Fruit fly (Drosophila melanogaster): ENCODE measurements around the gene CG6276.
A peak's percentile ranks its signal among the peaks of the same experiment; 100 is the strongest.

CG6276 gene

dm6 chr3R:15350993-15351426, 31.1 kb upstream of the CG6276 start, which contains the start of the genes Trs33 and Tmtc4 (continued):
- TF ChIP-seq nmo (GFP tag; optimal IDR thresholded peaks at IDR 0.05): peak; percentile 52
- no peak for TF ChIP-seq odd (GFP tag; optimal IDR thresholded peaks at IDR 0.05)
- no peak for TF ChIP-seq CG7987 (GFP tag; optimal IDR thresholded peaks at IDR 0.05)
- TF ChIP-seq CG6175 (GFP tag; IDR thresholded peaks at IDR 0.05): no peak
- peak; percentile 31 for TF ChIP-seq CG10147 (GFP tag; optimal IDR thresholded peaks at IDR 0.05)
- peak; percentile 67 for TF ChIP-seq gem (tag; optimal IDR thresholded peaks at IDR 0.05)
- peak; percentile 37 for TF ChIP-seq pzg (GFP tag; optimal IDR thresholded peaks at IDR 0.05)
- no peak for TF ChIP-seq CG18011 (GFP tag; optimal IDR thresholded peaks at IDR 0.05)
- peak; percentile 74 for TF ChIP-seq HmgZ (tag; optimal IDR thresholded peaks at IDR 0.05)
- peak; percentile 44 for TF ChIP-seq Hr3 (GFP tag; optimal IDR thresholded peaks at IDR 0.05)
- no peak; the same call in 1 of the 2 replicates for TF ChIP-seq slbo (GFP tag; IDR thresholded peaks at IDR 0.05)
- TF ChIP-seq Gug (GFP tag; IDR thresholded peaks at IDR 0.05): no peak
- no peak for TF ChIP-seq CG17912 (GFP tag; optimal IDR thresholded peaks at IDR 0.05)
- TF ChIP-seq ftz-f1 (GFP tag; optimal IDR thresholded peaks at IDR 0.05): no peak
- no peak for TF ChIP-seq crc (GFP tag; optimal IDR thresholded peaks at IDR 0.05)
- no peak for TF ChIP-seq CG12769 (tag; optimal IDR thresholded peaks at IDR 0.05)
- no peak for TF ChIP-seq CG42726 (GFP tag; IDR thresholded peaks at IDR 0.05; ENCODE audit: partially characterized antibody)
- no peak for TF ChIP-seq fd96Cb (tag; optimal IDR thresholded peaks at IDR 0.05)
- TF ChIP-seq CG3838 (GFP tag; optimal IDR thresholded peaks at IDR 0.05): no peak
- peak; percentile 76 for TF ChIP-seq Med (GFP tag)
- no peak for TF ChIP-seq CG2199 (GFP tag; IDR thresholded peaks at IDR 0.05)
- TF ChIP-seq CG15011 (GFP tag; optimal IDR thresholded peaks at IDR 0.05): no peak
- TF ChIP-seq h (optimal IDR thresholded peaks at IDR 0.05): no peak
- no peak for TF ChIP-seq CG4282 (GFP tag; optimal IDR thresholded peaks at IDR 0.05)
- no peak for TF ChIP-seq Sox102F (GFP tag; optimal IDR thresholded peaks at IDR 0.05)
- TF ChIP-seq lilli (GFP tag; optimal IDR thresholded peaks at IDR 0.05): peak; percentile 16
- TF ChIP-seq CG18599 (GFP tag; optimal IDR thresholded peaks at IDR 0.05): peak; percentile 37
- no peak for TF ChIP-seq CG1832 (GFP tag; optimal IDR thresholded peaks at IDR 0.05)
- no peak for TF ChIP-seq CG6689 (GFP tag; IDR thresholded peaks at IDR 0.05)
- no peak for TF ChIP-seq Dip2 (GFP tag; IDR thresholded peaks at IDR 0.05)
- TF ChIP-seq Sry-δ (GFP tag; optimal IDR thresholded peaks at IDR 0.05): no peak
- peak; percentile 54 for TF ChIP-seq CG10267 (tag; optimal IDR thresholded peaks at IDR 0.05)
- no peak for TF ChIP-seq CG4404 (GFP tag; IDR thresholded peaks at IDR 0.05)
- TF ChIP-seq lab (GFP tag; optimal IDR thresholded peaks at IDR 0.05): no peak
- no peak for TF ChIP-seq CG2875 (GFP tag; optimal IDR thresholded peaks at IDR 0.05)
- TF ChIP-seq CG1529 (GFP tag; optimal IDR thresholded peaks at IDR 0.05): no peak
- peak; percentile 59 for TF ChIP-seq CG15269 (tag; optimal IDR thresholded peaks at IDR 0.05)
- no peak for TF ChIP-seq pho (GFP tag; optimal IDR thresholded peaks at IDR 0.05)
- no peak for TF ChIP-seq Bgb (GFP tag; IDR thresholded peaks at IDR 0.05; ENCODE audit: partially characterized antibody)
- TF ChIP-seq Adf1 (GFP tag; IDR thresholded peaks at IDR 0.05): no peak
- TF ChIP-seq Oaz (GFP tag; IDR thresholded peaks at IDR 0.05): no peak
- TF ChIP-seq CG16779 (GFP tag; IDR thresholded peaks at IDR 0.05): no peak
- no peak for TF ChIP-seq CG11560 (tag; IDR thresholded peaks at IDR 0.05)
- no peak for TF ChIP-seq tna (GFP tag; IDR thresholded peaks at IDR 0.05; ENCODE audit: partially characterized antibody)
- TF ChIP-seq CG17328 (GFP tag; IDR thresholded peaks at IDR 0.05): no peak
- TF ChIP-seq Poxn (GFP tag; IDR thresholded peaks at IDR 0.05): no peak

All from whole organism, embryonic.